Worm (Caenorhabditis elegans) whole organism, L3 larva: ENCODE results near the gene F53A9.1.

ENCODE experiments used
- ama-1 ChIP-seq: fragments of 150-350 bp; optimal IDR thresholded peaks from 2 replicates; lab custom pipeline; 2018
- ceh-82 ChIP-seq: fragments of 150-350 bp; optimal IDR thresholded peaks from 2 replicates; lab custom pipeline; 2014; ENCODE audit warnings: missing biosample characterization, missing genetic modification characterization
- daf-12 ChIP-seq: fragments of 150-350 bp; optimal IDR thresholded peaks from 2 replicates; lab custom pipeline; 2014; ENCODE audit warnings: missing biosample characterization, missing genetic modification reagents, missing genetic modification characterization
- elt-1 ChIP-seq: fragments of 150-350 bp; optimal IDR thresholded peaks from 2 replicates; lab custom pipeline; 2014; ENCODE audit warnings: missing biosample characterization, missing genetic modification characterization
- fkh-10 ChIP-seq: sonication (generic microtip); optimal IDR thresholded peaks from 2 replicates; lab custom pipeline; 2017; ENCODE audit warnings: missing biosample characterization, missing genetic modification reagents, missing genetic modification characterization
- fos-1 ChIP-seq: fragments of 150-350 bp; optimal IDR thresholded peaks from 2 replicates; lab custom pipeline; 2014; ENCODE audit warnings: missing biosample characterization, missing genetic modification characterization
- lin-39 ChIP-seq: fragments of 150-350 bp; optimal IDR thresholded peaks from 2 replicates; lab custom pipeline; 2018; ENCODE audit warnings: missing biosample characterization, missing genetic modification reagents, missing genetic modification characterization
- nhr-11 ChIP-seq: fragments of 150-350 bp; optimal IDR thresholded peaks from 2 replicates; lab custom pipeline; 2014; ENCODE audit warnings: missing biosample characterization, missing genetic modification characterization
- nhr-28 ChIP-seq: fragments of 150-350 bp; optimal IDR thresholded peaks from 2 replicates; lab custom pipeline; 2014; ENCODE audit warnings: missing biosample characterization, missing genetic modification characterization
- nhr-76 ChIP-seq: fragments of 150-350 bp; sonication (generic microtip); optimal IDR thresholded peaks from 5 replicates; lab custom pipeline; 2014; ENCODE audit warnings: missing biosample characterization, missing genetic modification characterization
- nhr-77 ChIP-seq: fragments of 150-350 bp; optimal IDR thresholded peaks from 2 replicates; lab custom pipeline; 2014; ENCODE audit warnings: missing biosample characterization, missing genetic modification characterization
- pha-4 ChIP-seq: fragments of 150-350 bp; optimal IDR thresholded peaks from 2 replicates; lab custom pipeline; 2014; ENCODE audit warnings: missing biosample characterization, missing genetic modification reagents, missing genetic modification characterization
- zag-1 ChIP-seq: fragments of 150-350 bp; optimal IDR thresholded peaks from 2 replicates; lab custom pipeline; 2014; ENCODE audit warnings: missing biosample characterization, missing genetic modification characterization
- ztf-11 ChIP-seq: fragments of 150-350 bp; optimal IDR thresholded peaks from 2 replicates; lab custom pipeline; 2014; ENCODE audit warnings: missing biosample characterization, missing genetic modification characterization

- no peak for TF ChIP-seq ama-1 (lab: Kevin White, UChicago)
- TF ChIP-seq nhr-76 (tag; lab: Kevin White, UChicago): no peak
- TF ChIP-seq nhr-77 (tag; lab: Kevin White, UChicago): no peak
- TF ChIP-seq daf-12 (tag; lab: Kevin White, UChicago): no peak
- no peak for TF ChIP-seq pha-4 (tag; lab: Kevin White, UChicago)
- TF ChIP-seq nhr-11: no peak
- no peak for TF ChIP-seq ceh-82 (tag; lab: Kevin White, UChicago)
- TF ChIP-seq fos-1 (tag; lab: Kevin White, UChicago): no peak
- no peak for TF ChIP-seq nhr-28 (tag; lab: Kevin White, UChicago)
- no peak for TF ChIP-seq zag-1 (tag; lab: Kevin White, UChicago)
- TF ChIP-seq fkh-10 (GFP tag; lab: Kevin White, UChicago): no peak
- TF ChIP-seq ztf-11: no peak
- no peak for TF ChIP-seq elt-1
- TF ChIP-seq lin-39: no peak
These were observed 30.3 kb downstream of the F53A9.1 start for ce11 chrX:8741629-8742170.
